Worm (Caenorhabditis elegans): Measurements from ENCODE around the gene tif-1A.

ce11 chrIII:4018095-4018498 lies 14.2 kb upstream of the tif-1A start:
- TF ChIP-seq rnt-1 (tag; optimal IDR thresholded peaks at IDR 0.05) (no peak), ama-1 (optimal IDR thresholded peaks at IDR 0.05) (no peak), unc-55 (GFP tag; optimal IDR thresholded peaks at IDR 0.05) (no peak), pha-4 (tag; optimal IDR thresholded peaks at IDR 0.05) (no peak), hlh-30 (tag; optimal IDR thresholded peaks at IDR 0.05; ENCODE audit: insufficient read depth) (no peak), ets-4 (tag; optimal IDR thresholded peaks at IDR 0.05) (no peak), ceh-18 (tag; optimal IDR thresholded peaks at IDR 0.05) (no peak), fax-1 (tag; optimal IDR thresholded peaks at IDR 0.05) (no peak), madf-2 (tag; optimal IDR thresholded peaks at IDR 0.05) (no peak)

Data from whole organism, late embryonic.